ENCODE assay signal across 1 worm cellular context in the genomic region with DNA sequence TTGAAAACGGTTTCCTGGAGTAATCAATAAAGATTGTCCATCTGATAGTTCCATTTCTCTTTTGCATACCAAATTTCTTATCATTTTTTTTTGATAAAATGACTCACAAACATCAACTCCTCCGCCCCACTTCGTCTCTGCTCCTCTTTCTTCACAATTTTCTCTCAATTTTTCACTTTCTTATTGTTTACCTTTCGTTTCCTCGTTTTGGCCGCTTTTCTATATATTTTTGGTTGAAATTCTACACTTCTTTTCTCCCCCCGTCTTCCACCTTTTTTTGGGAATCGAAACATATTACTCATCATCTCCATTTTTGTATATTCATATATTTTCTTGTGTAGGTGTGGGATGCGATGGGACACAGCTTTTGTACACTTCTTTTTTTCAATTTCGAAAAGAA.
TF ChIP-seq lines count a peak whose summit lies in the region.

No protein-coding gene starts in this region.

TF ChIP-seq in whole organism, L4 larva, 104 proteins besides CTCF, POLR2A, EP300 and RAD21 (continued from another document):
- TF ChIP-seq unc-39 (tag; optimal IDR thresholded peaks at IDR 0.05; lab: Kevin White, UChicago) = no peak
- TF ChIP-seq mep-1 (tag; optimal IDR thresholded peaks at IDR 0.05; lab: Kevin White, UChicago) = no peak
- no peak for TF ChIP-seq vab-7 (GFP tag; IDR thresholded peaks at IDR 0.05; lab: Robert Waterston, UW)
